Worm (Caenorhabditis elegans): ENCODE data around the gene Y82E9BR.6.

- no peak for TF ChIP-seq W03F9.2 (tag; optimal IDR thresholded peaks at IDR 0.05)
- TF ChIP-seq him-1 (tag; optimal IDR thresholded peaks at IDR 0.05): no peak
- no peak for TF ChIP-seq dao-5 (tag; optimal IDR thresholded peaks at IDR 0.05)
Measured at ce11 chrIII:1399670-1400069, 18.6 kb downstream of the Y82E9BR.6 start, which contains the start of gene pals-16.

Measured in whole organism, L4/young adult.